Worm (Caenorhabditis elegans) whole organism, L1 larva: Measurements from ENCODE around the gene kup-1.
A peak's percentile ranks its signal among the peaks of the same experiment; 100 is the strongest.

Source experiments
- ama-1 ChIP-seq: fragments of 150-350 bp; optimal IDR thresholded peaks from 2 replicates; lab custom pipeline; 2014
- isw-1 ChIP-seq: fragments of 200-800 bp; sonication (Bioruptor generic); IDR thresholded peaks from 2 replicates; pipeline ENCODE4 v1.3.6; 2022; ENCODE audit warnings: missing genetic modification characterization, missing compliant biosample characterization
- lsy-2 ChIP-seq, 2 experiments: fragments of 150-350 bp; optimal IDR thresholded peaks; 2 replicates each; lab custom pipeline; 2014; ENCODE audit warnings: missing biosample characterization in 2 of 2, missing genetic modification characterization in 2 of 2
- mab-9 ChIP-seq: fragments of 200-800 bp; sonication (Bioruptor generic); IDR thresholded peaks from 2 replicates; pipeline ENCODE4 v1.3.6; 2022; ENCODE audit warnings: missing genetic modification reagents, missing genetic modification characterization, missing compliant biosample characterization

- peak in 1 of 2 experiments; percentile 44 for TF ChIP-seq lsy-2 (tag; optimal IDR thresholded peaks at IDR 0.05; lab: Kevin White, UChicago)
- TF ChIP-seq ama-1 (lab: Kevin White, UChicago): no peak
- TF ChIP-seq isw-1 (GFP tag; lab: Robert Waterston, UW): peak; percentile 25
- no peak for TF ChIP-seq mab-9 (GFP tag; lab: Robert Waterston, UW)
Observed at ce11 chrV:12026878-12027477, 13.7 kb downstream of the kup-1 start.
